Worm (Caenorhabditis elegans) whole organism, late embryonic: ENCODE data around the gene dop-2.

Experiments
- ama-1 ChIP-seq: fragments of 150-350 bp; optimal IDR thresholded peaks from 2 replicates; lab custom pipeline; 2014
- ceh-22 ChIP-seq: sonication (generic microtip); optimal IDR thresholded peaks from 2 replicates; lab custom pipeline; 2017; ENCODE audit warnings: missing biosample characterization, missing genetic modification characterization
- ceh-30 ChIP-seq: fragments of 150-350 bp; optimal IDR thresholded peaks from 2 replicates; lab custom pipeline; 2014; ENCODE audit warnings: missing biosample characterization, missing genetic modification characterization
- lim-6 ChIP-seq: sonication (generic microtip); optimal IDR thresholded peaks from 2 replicates; lab custom pipeline; 2016; ENCODE audit warnings: missing genetic modification characterization, missing compliant biosample characterization
- tbx-2 ChIP-seq: sonication (generic microtip); optimal IDR thresholded peaks from 2 replicates; lab custom pipeline; 2016; ENCODE audit warnings: missing genetic modification characterization, missing compliant biosample characterization

- TF ChIP-seq lim-6 (tag; lab: Kevin White, UChicago) (no peak), tbx-2 (no peak), ama-1 (lab: Kevin White, UChicago) (no peak), ceh-22 (no peak), ceh-30 (tag; lab: Kevin White, UChicago) (no peak)
Measured at ce11 chrV:9628603-9629002, 20.2 kb downstream of the dop-2 start.
